Fruit fly (Drosophila melanogaster): Measurements from ENCODE around the gene tty.

Gene tty

DNA sequence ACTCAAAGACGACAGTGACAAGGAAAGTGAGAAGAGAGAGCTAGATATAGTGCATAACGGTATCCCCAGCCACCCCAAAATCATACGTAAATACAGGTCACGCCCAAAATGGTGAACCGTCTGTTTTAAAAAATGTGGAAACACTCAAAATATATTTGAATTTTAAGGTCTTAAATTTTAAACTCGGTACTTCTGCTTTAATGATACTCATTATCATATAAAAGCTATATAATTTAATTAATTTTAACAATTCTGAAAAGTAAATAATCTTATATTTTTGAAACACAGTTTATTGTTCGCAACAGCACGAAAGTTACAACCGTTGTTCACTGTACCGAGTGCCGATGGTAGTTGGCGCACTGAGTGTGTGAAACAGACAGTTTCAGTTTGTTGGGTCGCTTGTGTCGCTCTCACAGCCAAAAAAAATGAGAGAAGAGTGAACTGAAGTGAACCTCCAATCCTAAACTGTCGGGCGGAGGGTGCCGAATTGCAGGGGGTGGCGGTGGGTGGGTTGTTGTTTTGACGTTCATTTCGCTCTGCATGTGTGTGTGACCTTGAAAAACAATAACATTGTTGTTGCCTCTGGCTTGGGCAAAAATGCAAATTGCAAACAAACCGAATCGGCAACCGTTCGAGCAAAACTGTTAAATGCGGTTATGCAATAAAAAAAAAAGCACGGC is 27.0 kb upstream of the tty start (continued):
- TF ChIP-seq Hsf (GFP tag; optimal IDR thresholded peaks at IDR 0.05): peak; percentile 50
- peak; percentile 91 for TF ChIP-seq seq (GFP tag; IDR thresholded peaks at IDR 0.05)
- no peak for TF ChIP-seq pita (GFP tag; optimal IDR thresholded peaks at IDR 0.05)
- peak; percentile 96 for TF ChIP-seq CG7839 (tag; optimal IDR thresholded peaks at IDR 0.05)
- peak; percentile 90 for TF ChIP-seq Rfx (GFP tag; IDR thresholded peaks at IDR 0.05)
- TF ChIP-seq zen2 (GFP tag; IDR thresholded peaks at IDR 0.05; ENCODE audit: partially characterized antibody): no peak
- TF ChIP-seq H2.0 (GFP tag; IDR thresholded peaks at IDR 0.05): peak; percentile 77
- peak; percentile 57; the same call in 1 of the 2 replicates for TF ChIP-seq CG5953 (GFP tag; IDR thresholded peaks at IDR 0.05)
- TF ChIP-seq CG1529 (GFP tag; optimal IDR thresholded peaks at IDR 0.05): peak; percentile 87
- TF ChIP-seq CG15514 (GFP tag; optimal IDR thresholded peaks at IDR 0.05): peak; percentile 83
- TF ChIP-seq Ets65A (GFP tag): peak; percentile 93
- no peak for TF ChIP-seq Sry-δ (GFP tag; optimal IDR thresholded peaks at IDR 0.05)
- no peak for TF ChIP-seq Side (GFP tag; optimal IDR thresholded peaks at IDR 0.05)
- TF ChIP-seq CG9215 (GFP tag; IDR thresholded peaks at IDR 0.05): peak; percentile 89
- peak; percentile 84 for TF ChIP-seq ewg (GFP tag; optimal IDR thresholded peaks at IDR 0.05)
- no peak for TF ChIP-seq tna (GFP tag; IDR thresholded peaks at IDR 0.05; ENCODE audit: partially characterized antibody)
- TF ChIP-seq Dad (GFP tag; optimal IDR thresholded peaks at IDR 0.05): peak; percentile 12
- peak; percentile 93 for TF ChIP-seq lmd (GFP tag; IDR thresholded peaks at IDR 0.05)
- TF ChIP-seq CG17612 (GFP tag; IDR thresholded peaks at IDR 0.05): no peak
- TF ChIP-seq sug (tag; optimal IDR thresholded peaks at IDR 0.05): peak; percentile 86
- peak; percentile 41 for TF ChIP-seq repo (GFP tag; optimal IDR thresholded peaks at IDR 0.05)
- TF ChIP-seq CG4328 (GFP tag; optimal IDR thresholded peaks at IDR 0.05): peak; percentile 92
- peak; percentile 78 for TF ChIP-seq Deaf1 (tag; optimal IDR thresholded peaks at IDR 0.05)
- peak; percentile 58 for TF ChIP-seq chn (GFP tag; optimal IDR thresholded peaks at IDR 0.05)
- TF ChIP-seq CG3995 (GFP tag; optimal IDR thresholded peaks at IDR 0.05): peak; percentile 32
- TF ChIP-seq Nf-YA (GFP tag; IDR thresholded peaks at IDR 0.05): peak; percentile 56
- peak; percentile 43 for TF ChIP-seq CG8944 (GFP tag; optimal IDR thresholded peaks at IDR 0.05)
- TF ChIP-seq CG6813 (GFP tag; optimal IDR thresholded peaks at IDR 0.05): peak; percentile 90
- TF ChIP-seq ara (GFP tag; IDR thresholded peaks at IDR 0.05): peak; percentile 72
- TF ChIP-seq sima (GFP tag; optimal IDR thresholded peaks at IDR 0.05): no peak
- TF ChIP-seq CG9817 (tag; optimal IDR thresholded peaks at IDR 0.05): peak; percentile 89
- TF ChIP-seq CG11398 (GFP tag; optimal IDR thresholded peaks at IDR 0.05): no peak
- TF ChIP-seq GATAe (GFP tag; conservative IDR thresholded peaks at IDR 0.05): peak; percentile 57; the same call in 1 of the 2 replicates
- TF ChIP-seq CG14710 (tag; optimal IDR thresholded peaks at IDR 0.05): peak; percentile 91
- TF ChIP-seq CHES-1-like (GFP tag; optimal IDR thresholded peaks at IDR 0.05): peak; percentile 41
- TF ChIP-seq HmgD (GFP tag; optimal IDR thresholded peaks at IDR 0.05): no peak
- peak; percentile 93 for TF ChIP-seq CG18262 (tag; optimal IDR thresholded peaks at IDR 0.05)
- TF ChIP-seq CG7987 (GFP tag; optimal IDR thresholded peaks at IDR 0.05): peak; percentile 55
- peak; percentile 75 for TF ChIP-seq rib (GFP tag; IDR thresholded peaks at IDR 0.05)
- TF ChIP-seq gfzf (GFP tag; optimal IDR thresholded peaks at IDR 0.05): no peak
- TF ChIP-seq bsh (GFP tag; optimal IDR thresholded peaks at IDR 0.05): peak; percentile 48 to 90
- TF ChIP-seq nerfin-1 (tag; optimal IDR thresholded peaks at IDR 0.05): peak; percentile 91
- TF ChIP-seq CG4617 (GFP tag; optimal IDR thresholded peaks at IDR 0.05; ENCODE audit: borderline replicate concordance): peak; percentile 21
- TF ChIP-seq Fer3 (tag; optimal IDR thresholded peaks at IDR 0.05): peak; percentile 93
- peak; percentile 91 for TF ChIP-seq Fer2 (tag; optimal IDR thresholded peaks at IDR 0.05)
- TF ChIP-seq Ptx1 (GFP tag; IDR thresholded peaks at IDR 0.05): peak; percentile 93
- TF ChIP-seq CG6654 (GFP tag; optimal IDR thresholded peaks at IDR 0.05): peak; percentile 80
- no peak for TF ChIP-seq CG4282 (GFP tag; optimal IDR thresholded peaks at IDR 0.05)
- TF ChIP-seq az2 (GFP tag; optimal IDR thresholded peaks at IDR 0.05): peak; percentile 87
- peak; percentile 92 for TF ChIP-seq Ssrp (tag; optimal IDR thresholded peaks at IDR 0.05)
